Fruit fly (Drosophila melanogaster) whole organism, pupa: ENCODE measurements around the gene Ada1-1.

Experiments
- CG10348 ChIP-seq: fragments of 200-800 bp; sonication (Bioruptor generic); IDR thresholded peaks from 2 replicates; pipeline ENCODE4 v1.3.6; 2022; ENCODE audit warnings: missing biosample characterization, missing genetic modification characterization
- CG12605 ChIP-seq: fragments of 200-800 bp; sonication (Bioruptor generic); IDR thresholded peaks from 2 replicates; pipeline ENCODE4 v1.3.6; 2022; ENCODE audit warnings: missing biosample characterization, missing genetic modification characterization
- CG13204 ChIP-seq: fragments of 200-800 bp; sonication (Bioruptor generic); optimal IDR thresholded peaks from 2 replicates; lab custom pipeline; 2018; ENCODE audit warnings: missing biosample characterization, mild to moderate bottlenecking, missing genetic modification characterization, moderate library complexity
- CG14655 ChIP-seq: fragments of 200-800 bp; sonication (Bioruptor generic); optimal IDR thresholded peaks from 3 replicates; lab custom pipeline; 2017; ENCODE audit warnings: mild to moderate bottlenecking, missing biosample characterization, missing genetic modification reagents, missing genetic modification characterization
- CG15710 ChIP-seq: fragments of 200-800 bp; sonication (Bioruptor generic); optimal IDR thresholded peaks from 2 replicates; lab custom pipeline; 2018; ENCODE audit warnings: missing biosample characterization, mild to moderate bottlenecking, missing genetic modification characterization, moderate library complexity
- CG17806 ChIP-seq: fragments of 200-800 bp; sonication (Bioruptor generic); optimal IDR thresholded peaks from 2 replicates; lab custom pipeline; 2018; ENCODE audit warnings: missing biosample characterization, mild to moderate bottlenecking, missing genetic modification characterization, moderate library complexity
- CG32121 ChIP-seq: fragments of 200-800 bp; sonication (Bioruptor generic); IDR thresholded peaks from 2 replicates; pipeline ENCODE4 v1.3.6; 2022; ENCODE audit warnings: missing biosample characterization, missing genetic modification characterization
- CG34367 ChIP-seq: fragments of 200-800 bp; sonication (Bioruptor generic); optimal IDR thresholded peaks from 2 replicates; lab custom pipeline; 2018; ENCODE audit warnings: missing biosample characterization, mild to moderate bottlenecking, missing genetic modification characterization
- CG4496 ChIP-seq: fragments of 200-800 bp; sonication (Bioruptor generic); IDR thresholded peaks from 3 replicates; pipeline ENCODE4 v1.3.6; 2022; ENCODE audit warnings: missing biosample characterization, missing genetic modification characterization
- CG8159 ChIP-seq: fragments of 200-800 bp; sonication (Bioruptor generic); optimal IDR thresholded peaks from 3 replicates; lab custom pipeline; 2018; ENCODE audit warnings: missing biosample characterization, mild to moderate bottlenecking, missing genetic modification characterization, moderate library complexity
- CG8301 ChIP-seq: fragments of 200-800 bp; sonication (Bioruptor generic); optimal IDR thresholded peaks from 2 replicates; lab custom pipeline; 2018; ENCODE audit warnings: missing biosample characterization, mild to moderate bottlenecking, missing genetic modification characterization
- CG9948 ChIP-seq: fragments of 200-800 bp; sonication (Bioruptor generic); optimal IDR thresholded peaks from 2 replicates; lab custom pipeline; 2018; ENCODE audit warnings: missing biosample characterization, mild to moderate bottlenecking, missing genetic modification characterization, moderate library complexity
- D1 ChIP-seq: fragments of 200-800 bp; sonication (Bioruptor generic); optimal IDR thresholded peaks from 2 replicates; lab custom pipeline; 2018; ENCODE audit warnings: missing biosample characterization, mild to moderate bottlenecking, missing genetic modification characterization, moderate library complexity
- EcR ChIP-seq: fragments of 200-800 bp; sonication (Bioruptor generic); optimal IDR thresholded peaks from 3 replicates; lab custom pipeline; 2019; ENCODE audit warnings: missing biosample characterization, missing genetic modification characterization, mild to moderate bottlenecking, moderate library complexity, missing genetic modification reagents
- Ets98B ChIP-seq: fragments of 200-800 bp; sonication (Bioruptor generic); IDR thresholded peaks from 2 replicates; pipeline ENCODE4 v1.3.6; 2022; ENCODE audit warnings: missing biosample characterization, missing genetic modification characterization
- Pif1A ChIP-seq: fragments of 200-800 bp; sonication (Bioruptor generic); optimal IDR thresholded peaks from 3 replicates; lab custom pipeline; 2016; ENCODE audit warnings: missing biosample characterization, missing genetic modification characterization
- Pif1B ChIP-seq: fragments of 200-800 bp; sonication (Bioruptor generic); optimal IDR thresholded peaks from 3 replicates; lab custom pipeline; 2016; ENCODE audit warnings: missing biosample characterization, missing genetic modification characterization
- Snoo ChIP-seq: fragments of 200-800 bp; sonication (Bioruptor generic); optimal IDR thresholded peaks from 3 replicates; lab custom pipeline; 2017; ENCODE audit warnings: missing biosample characterization, mild to moderate bottlenecking, missing genetic modification characterization, inconsistent platforms
- fd96Ca ChIP-seq: fragments of 200-800 bp; sonication (Bioruptor generic); IDR thresholded peaks from 3 replicates; pipeline ENCODE4 v1.3.6; 2022; ENCODE audit warnings: missing biosample characterization, missing genetic modification characterization
- gl ChIP-seq: fragments of 200-800 bp; sonication (Bioruptor generic); optimal IDR thresholded peaks from 2 replicates; lab custom pipeline; 2018; ENCODE audit warnings: missing biosample characterization, mild to moderate bottlenecking, missing genetic modification characterization
- rn ChIP-seq: fragments of 200-800 bp; sonication (Bioruptor generic); IDR thresholded peaks from 2 replicates; pipeline ENCODE4 v1.3.6; 2022; ENCODE audit warnings: missing biosample characterization, missing genetic modification characterization

Gene Ada1-1

dm6 chr2L:12030552-12031131 lies 34.0 kb downstream of the Ada1-1 start:
- TF ChIP-seq gl (tag; lab: Kevin White, UChicago) (no peak), Pif1B (GFP tag; lab: Kevin White, UChicago) (no peak), CG9948 (tag; lab: Kevin White, UChicago) (no peak), CG14655 (GFP tag; lab: Kevin White, UChicago) (no peak), Ets98B (GFP tag; lab: Robert Waterston, UW) (no peak), CG8159 (tag; lab: Kevin White, UChicago) (no peak), rn (GFP tag; lab: Robert Waterston, UW) (no peak), CG8301 (tag; lab: Kevin White, UChicago) (no peak)

DNA sequence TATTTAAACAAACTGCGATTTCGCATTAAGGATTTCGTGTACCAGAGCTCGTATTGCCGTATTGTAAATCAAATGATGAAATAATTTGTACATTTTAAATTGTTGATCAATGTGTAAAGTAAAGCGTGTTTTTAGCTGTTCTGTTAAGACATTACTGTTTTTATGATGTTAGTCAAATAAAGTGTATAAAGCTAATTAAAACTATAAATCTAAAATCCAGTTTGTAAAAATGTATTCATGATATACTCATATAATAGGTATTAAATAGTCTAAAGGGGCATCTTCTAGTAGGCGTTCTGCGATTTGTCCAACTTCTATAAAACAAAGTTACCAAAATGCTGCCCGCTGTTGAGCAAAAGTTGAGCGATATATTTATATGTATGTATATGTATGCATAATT lies 37.3 kb downstream of the Ada1-1 start, which contains the start of gene CG18788:
TSS of gene CG18788 (plus strand) at position 301 of the 400 bp plus-strand sequence.
- TF ChIP-seq CG4496 (GFP tag; lab: Robert Waterston, UW): no peak
- no peak for TF ChIP-seq Snoo (tag; lab: Kevin White, UChicago)
- TF ChIP-seq CG34367: no peak
- TF ChIP-seq CG13204: no peak
- no peak for TF ChIP-seq Pif1A (GFP tag; lab: Kevin White, UChicago)
- no peak for TF ChIP-seq fd96Ca (GFP tag; lab: Robert Waterston, UW)
- TF ChIP-seq CG14655 (GFP tag; lab: Kevin White, UChicago): no peak
- TF ChIP-seq rn (GFP tag; lab: Robert Waterston, UW): no peak
- TF ChIP-seq CG32121: no peak
- no peak for TF ChIP-seq CG15710 (tag; lab: Kevin White, UChicago)
- no peak for TF ChIP-seq CG8301 (tag; lab: Kevin White, UChicago)
- TF ChIP-seq CG8159 (tag; lab: Kevin White, UChicago): no peak
- TF ChIP-seq D1: no peak
- TF ChIP-seq CG10348 (GFP tag; lab: Robert Waterston, UW): no peak
- TF ChIP-seq Pif1B (GFP tag; lab: Kevin White, UChicago): no peak

DNA sequence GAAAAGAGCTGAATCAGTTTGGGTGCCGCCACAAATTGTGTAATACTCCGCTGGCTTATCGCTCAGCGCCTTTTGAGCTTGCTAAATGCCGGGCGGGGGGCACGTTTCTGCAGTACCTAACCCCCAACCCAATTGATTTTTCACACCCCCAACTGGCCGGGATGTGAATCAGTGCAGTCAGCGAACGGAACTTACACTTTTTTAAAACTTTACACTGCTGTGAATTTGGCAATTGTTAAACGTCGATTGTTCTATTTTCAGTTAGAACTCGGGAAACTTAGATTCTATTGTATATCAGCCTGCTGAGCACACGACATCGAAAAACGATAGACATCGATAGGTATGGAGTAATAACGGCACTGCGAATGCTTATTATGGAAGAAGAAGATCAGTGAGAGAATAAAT lies 41.6 kb downstream of the Ada1-1 start, which contains the start of gene Tom70:
TSS of gene Tom70 (minus strand) at position 335 of the 405 bp plus-strand sequence.
- TF ChIP-seq CG8159 (tag; lab: Kevin White, UChicago): no peak
- no peak for TF ChIP-seq CG10348 (GFP tag; lab: Robert Waterston, UW)
- no peak for TF ChIP-seq CG9948 (tag; lab: Kevin White, UChicago)
- TF ChIP-seq CG14655 (GFP tag; lab: Kevin White, UChicago): no peak
- no peak for TF ChIP-seq CG4496 (GFP tag; lab: Robert Waterston, UW)
- TF ChIP-seq fd96Ca (GFP tag; lab: Robert Waterston, UW): no peak
- no peak for TF ChIP-seq gl (tag; lab: Kevin White, UChicago)
- no peak for TF ChIP-seq CG34367
- no peak for TF ChIP-seq CG13204
- no peak for TF ChIP-seq Pif1B (GFP tag; lab: Kevin White, UChicago)
- no peak for TF ChIP-seq rn (GFP tag; lab: Robert Waterston, UW)
- TF ChIP-seq CG8301 (tag; lab: Kevin White, UChicago): no peak
- no peak for TF ChIP-seq CG12605 (GFP tag; lab: Robert Waterston, UW)
- TF ChIP-seq EcR (GFP tag; lab: Kevin White, UChicago): no peak
- no peak for TF ChIP-seq CG32121
- TF ChIP-seq Snoo (tag; lab: Kevin White, UChicago): no peak
- no peak for TF ChIP-seq D1
- no peak for TF ChIP-seq Pif1A (GFP tag; lab: Kevin White, UChicago)
- TF ChIP-seq Ets98B (GFP tag; lab: Robert Waterston, UW): no peak

DNA sequence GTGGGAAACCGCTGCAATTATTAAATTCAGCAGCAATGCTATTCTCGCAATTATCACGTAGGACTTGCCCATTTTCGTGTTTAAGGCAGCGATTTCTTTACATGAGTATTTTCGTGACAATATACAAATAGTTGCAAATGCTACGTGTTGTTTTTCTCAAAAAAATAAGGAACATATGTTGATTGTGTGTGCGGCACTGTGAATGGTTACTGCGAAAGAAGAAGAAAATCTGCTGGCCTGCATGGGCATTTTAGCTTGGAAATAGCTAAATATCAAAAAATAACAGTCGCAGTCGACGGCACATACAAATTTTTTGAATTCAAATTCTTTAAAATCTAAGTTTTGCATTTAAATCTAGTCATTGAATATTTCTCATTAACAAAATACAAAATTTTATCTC lies 43.9 kb downstream of the Ada1-1 start, which contains the start of gene CG6766:
TSS of gene CG6766 (minus strand) at position 180 of the 400 bp plus-strand sequence.
- TF ChIP-seq Pif1A (GFP tag; lab: Kevin White, UChicago) (no peak), CG13204 (no peak), CG32121 (no peak), CG15710 (tag; lab: Kevin White, UChicago) (no peak), CG14655 (GFP tag; lab: Kevin White, UChicago) (no peak), CG17806 (tag; lab: Kevin White, UChicago) (no peak), Ets98B (GFP tag; lab: Robert Waterston, UW) (no peak), Pif1B (GFP tag; lab: Kevin White, UChicago) (no peak), CG9948 (tag; lab: Kevin White, UChicago) (no peak), fd96Ca (GFP tag; lab: Robert Waterston, UW) (no peak)
- TF ChIP-seq, all 21 proteins: peak for 0

DNA sequence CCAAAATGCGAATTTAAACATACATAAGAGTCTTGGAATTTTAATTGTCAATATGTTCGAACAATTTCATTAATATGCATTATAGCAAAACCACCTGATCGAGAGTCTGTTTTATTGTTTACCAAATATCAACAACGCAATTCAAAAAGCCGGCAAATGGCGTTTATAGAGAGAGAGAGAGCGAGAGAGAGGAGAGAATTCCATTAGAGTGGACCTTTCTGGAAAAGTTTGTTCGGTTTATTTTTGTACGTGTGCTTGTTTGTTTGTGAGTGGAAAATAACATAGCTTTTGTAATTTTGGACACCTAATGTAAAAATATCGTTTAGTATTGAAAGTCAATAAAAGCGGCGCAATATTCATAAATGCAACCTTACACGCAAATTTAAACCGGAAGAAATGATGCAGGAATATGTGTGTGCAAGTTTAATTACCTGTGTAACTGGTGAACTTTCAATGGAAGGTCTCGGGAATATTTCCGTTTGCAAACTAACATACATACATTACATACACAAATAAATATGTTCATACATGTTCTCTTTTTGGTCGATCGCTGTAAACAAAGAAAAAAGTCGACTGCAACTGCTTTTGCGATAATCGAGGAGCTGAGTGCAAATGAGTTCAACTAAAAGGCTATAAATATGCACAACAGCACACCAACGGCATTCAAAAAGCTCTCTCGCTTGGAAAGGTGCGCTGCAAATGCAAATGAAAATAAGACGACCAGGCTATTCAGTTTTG lies 48.2 kb downstream of the Ada1-1 start, which contains the start of gene CG6785:
TSS of gene CG6785 (minus strand) at position 588 of the 738 bp plus-strand sequence.
- TF ChIP-seq rn (GFP tag; lab: Robert Waterston, UW) (0 out of 2 replicates have a peak, but pooled peaks have one; percentile 21), Pif1B (GFP tag; lab: Kevin White, UChicago) (peak; percentile 82), D1 (peak; percentile 68), CG13204 (peak; percentile 9), CG14655 (GFP tag; lab: Kevin White, UChicago) (no peak), EcR (GFP tag; lab: Kevin White, UChicago) (peak; percentile 95), CG4496 (GFP tag; lab: Robert Waterston, UW) (peak; percentile 90), Snoo (tag; lab: Kevin White, UChicago) (peak; percentile 71), CG9948 (tag; lab: Kevin White, UChicago) (peak; percentile 60), CG8301 (tag; lab: Kevin White, UChicago) (peak; percentile 84), CG10348 (GFP tag; lab: Robert Waterston, UW) (no peak), Pif1A (GFP tag; lab: Kevin White, UChicago) (peak; percentile 90), Ets98B (GFP tag; lab: Robert Waterston, UW) (peak; percentile 85), CG17806 (tag; lab: Kevin White, UChicago) (peak; percentile 78), CG8159 (tag; lab: Kevin White, UChicago) (peak; percentile 99), gl (tag; lab: Kevin White, UChicago) (peak; percentile 65), CG15710 (tag; lab: Kevin White, UChicago) (peak; percentile 76), CG12605 (GFP tag; lab: Robert Waterston, UW) (peak; percentile 63), fd96Ca (GFP tag; lab: Robert Waterston, UW) (peak; percentile 81; the same call in 2 of the 3 replicates), CG32121 (peak; percentile 80), CG34367 (peak; percentile 69)
